Fruit fly (Drosophila melanogaster) whole organism, pupa: Measurements from ENCODE around the gene Tsp26A.
A peak's percentile ranks its signal among the peaks of the same experiment; 100 is the strongest.

Source experiments
- CG12605 ChIP-seq: fragments of 200-800 bp; sonication (Bioruptor generic); IDR thresholded peaks from 2 replicates; pipeline ENCODE4 v1.3.6; 2022; ENCODE audit warnings: missing biosample characterization, missing genetic modification characterization
- CG8301 ChIP-seq: fragments of 200-800 bp; sonication (Bioruptor generic); optimal IDR thresholded peaks from 2 replicates; lab custom pipeline; 2018; ENCODE audit warnings: missing biosample characterization, mild to moderate bottlenecking, missing genetic modification characterization
- EcR ChIP-seq: fragments of 200-800 bp; sonication (Bioruptor generic); optimal IDR thresholded peaks from 3 replicates; lab custom pipeline; 2019; ENCODE audit warnings: missing biosample characterization, missing genetic modification characterization, mild to moderate bottlenecking, moderate library complexity, missing genetic modification reagents
- Pif1A ChIP-seq: fragments of 200-800 bp; sonication (Bioruptor generic); optimal IDR thresholded peaks from 3 replicates; lab custom pipeline; 2016; ENCODE audit warnings: missing biosample characterization, missing genetic modification characterization
- Snoo ChIP-seq: fragments of 200-800 bp; sonication (Bioruptor generic); optimal IDR thresholded peaks from 3 replicates; lab custom pipeline; 2017; ENCODE audit warnings: missing biosample characterization, mild to moderate bottlenecking, missing genetic modification characterization, inconsistent platforms
- gl ChIP-seq: fragments of 200-800 bp; sonication (Bioruptor generic); optimal IDR thresholded peaks from 2 replicates; lab custom pipeline; 2018; ENCODE audit warnings: missing biosample characterization, mild to moderate bottlenecking, missing genetic modification characterization

DNA sequence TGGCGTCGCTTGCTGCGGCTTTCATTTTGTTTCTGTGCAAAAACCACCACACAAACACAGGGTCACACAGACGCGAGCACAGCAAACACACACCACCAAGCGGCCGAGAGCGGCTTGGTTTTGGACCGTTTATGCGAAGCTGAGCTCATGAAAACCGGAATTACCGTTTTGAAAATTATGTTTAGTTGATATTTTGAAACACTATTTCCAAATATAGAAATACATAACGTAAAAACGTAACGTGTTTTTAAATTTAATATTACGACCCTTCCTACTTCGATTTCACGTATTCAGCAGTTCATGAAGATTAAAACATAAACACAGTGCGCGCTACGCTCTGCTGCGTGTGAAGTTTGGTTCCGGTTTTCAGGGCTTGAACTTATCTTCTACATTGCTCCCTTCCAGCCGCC, 51.2 kb downstream of the Tsp26A start:
- TF ChIP-seq CG8301 (tag; lab: Kevin White, UChicago) (peak; percentile 97), CG12605 (GFP tag; lab: Robert Waterston, UW) (peak; percentile 97), EcR (GFP tag; lab: Kevin White, UChicago) (peak; percentile 72), Pif1A (GFP tag; lab: Kevin White, UChicago) (peak; percentile 98), Snoo (tag; lab: Kevin White, UChicago) (peak; percentile 96), gl (peak; percentile 93)
